Fruit fly (Drosophila melanogaster) whole organism, prepupa: ENCODE data around the gene CG14374.
A peak's percentile ranks its signal among the peaks of the same experiment; 100 is the strongest.

Experiments used
- Blimp-1 ChIP-seq: fragments of 200-800 bp; sonication (Bioruptor generic); optimal IDR thresholded peaks from 3 replicates; lab custom pipeline; 2017; ENCODE audit warnings: missing biosample characterization, missing genetic modification characterization, mild to moderate bottlenecking, moderate library complexity, missing genetic modification reagents
- CG10631 ChIP-seq: fragments of 200-800 bp; sonication (Bioruptor generic); optimal IDR thresholded peaks from 2 replicates; lab custom pipeline; 2016; ENCODE audit warnings: missing biosample characterization, missing genetic modification characterization
- CG10669 ChIP-seq: fragments of 200-800 bp; sonication (Bioruptor generic); optimal IDR thresholded peaks from 3 replicates; lab custom pipeline; 2018; ENCODE audit warnings: missing biosample characterization, mild to moderate bottlenecking, missing genetic modification characterization, moderate library complexity
- CG11902 ChIP-seq: fragments of 200-800 bp; sonication (Bioruptor generic); optimal IDR thresholded peaks from 3 replicates; lab custom pipeline; 2016; ENCODE audit warnings: missing biosample characterization, missing genetic modification characterization
- CG1621 ChIP-seq: fragments of 200-800 bp; sonication (Bioruptor generic); optimal IDR thresholded peaks from 3 replicates; lab custom pipeline; 2018; ENCODE audit warnings: missing biosample characterization, mild to moderate bottlenecking, missing genetic modification characterization
- CG32006 ChIP-seq: fragments of 200-800 bp; sonication (Bioruptor generic); optimal IDR thresholded peaks from 3 replicates; lab custom pipeline; 2017; ENCODE audit warnings: missing biosample characterization, mild to moderate bottlenecking, missing genetic modification characterization
- CG34406 ChIP-seq: fragments of 200-800 bp; sonication (Bioruptor generic); optimal IDR thresholded peaks from 3 replicates; lab custom pipeline; 2016; ENCODE audit warnings: missing biosample characterization, missing genetic modification characterization
- CG3919 ChIP-seq: fragments of 200-800 bp; sonication (Bioruptor generic); optimal IDR thresholded peaks from 3 replicates; lab custom pipeline; 2016; ENCODE audit warnings: missing biosample characterization, missing genetic modification characterization
- CG6276 ChIP-seq: fragments of 200-800 bp; sonication (Bioruptor generic); optimal IDR thresholded peaks from 2 replicates; lab custom pipeline; 2017; ENCODE audit warnings: missing biosample characterization, mild to moderate bottlenecking, missing genetic modification characterization
- CG6854 ChIP-seq: fragments of 200-800 bp; sonication (Bioruptor generic); optimal IDR thresholded peaks from 2 replicates; lab custom pipeline; 2017; ENCODE audit warnings: missing biosample characterization, mild to moderate bottlenecking, missing genetic modification characterization
- CG8319 ChIP-seq: fragments of 200-800 bp; sonication (Bioruptor generic); optimal IDR thresholded peaks from 3 replicates; lab custom pipeline; 2016; ENCODE audit warnings: missing biosample characterization, missing genetic modification characterization
- CG8632 ChIP-seq: fragments of 200-800 bp; sonication (Bioruptor generic); optimal IDR thresholded peaks from 3 replicates; lab custom pipeline; 2016; ENCODE audit warnings: missing biosample characterization, missing genetic modification characterization
- CG9139 ChIP-seq: fragments of 200-800 bp; sonication (Bioruptor generic); optimal IDR thresholded peaks from 3 replicates; lab custom pipeline; 2017; ENCODE audit warnings: missing biosample characterization, mild to moderate bottlenecking, missing genetic modification characterization
- Eip78C ChIP-seq: fragments of 200-800 bp; sonication (Bioruptor generic); peaks from one replicate; lab custom pipeline; 2016; ENCODE audit warnings: missing biosample characterization, missing genetic modification characterization
- Ets21C ChIP-seq: fragments of 200-800 bp; sonication (Bioruptor generic); optimal IDR thresholded peaks from 3 replicates; lab custom pipeline; 2016; ENCODE audit warnings: missing biosample characterization, missing genetic modification characterization
- Ets96B ChIP-seq: fragments of 200-800 bp; optimal IDR thresholded peaks from 2 replicates; lab custom pipeline; 2019; ENCODE audit warnings: missing biosample characterization, mild to moderate bottlenecking, missing genetic modification characterization, moderate library complexity
- Hr38 ChIP-seq: sonication (Bioruptor generic); optimal IDR thresholded peaks from 2 replicates; lab custom pipeline; 2016; ENCODE audit warnings: missing biosample characterization, missing genetic modification characterization
- Hr4 ChIP-seq: fragments of 200-800 bp; sonication (Bioruptor generic); optimal IDR thresholded peaks from 3 replicates; lab custom pipeline; 2016; ENCODE audit warnings: missing biosample characterization, missing genetic modification characterization
- Lpt ChIP-seq: fragments of 200-800 bp; sonication (Bioruptor generic); optimal IDR thresholded peaks from 3 replicates; lab custom pipeline; 2016; ENCODE audit warnings: missing biosample characterization, missing genetic modification characterization
- OdsH ChIP-seq: fragments of 200-800 bp; sonication (Bioruptor generic); optimal IDR thresholded peaks from 3 replicates; lab custom pipeline; 2016; ENCODE audit warnings: missing biosample characterization, missing genetic modification characterization
- Smox ChIP-seq: fragments of 200-800 bp; sonication (Bioruptor generic); optimal IDR thresholded peaks from 3 replicates; lab custom pipeline; 2016; ENCODE audit warnings: missing biosample characterization, missing genetic modification characterization
- achi ChIP-seq: fragments of 200-800 bp; sonication (Bioruptor generic); optimal IDR thresholded peaks from 3 replicates; lab custom pipeline; 2016; ENCODE audit warnings: missing biosample characterization, missing genetic modification characterization
- acj6 ChIP-seq: fragments of 200-800 bp; sonication (Bioruptor generic); optimal IDR thresholded peaks from 3 replicates; lab custom pipeline; 2016; ENCODE audit warnings: missing biosample characterization, missing genetic modification characterization
- dac ChIP-seq: fragments of 200-800 bp; sonication (Bioruptor generic); optimal IDR thresholded peaks from 2 replicates; lab custom pipeline; 2017; ENCODE audit warnings: missing biosample characterization, mild to moderate bottlenecking, missing genetic modification characterization
- eg ChIP-seq: fragments of 200-800 bp; sonication (Bioruptor generic); IDR thresholded peaks from 3 replicates; pipeline ENCODE4 v1.3.6; 2022; ENCODE audit warnings: missing biosample characterization, missing genetic modification characterization
- esn ChIP-seq: fragments of 200-800 bp; sonication (Bioruptor generic); optimal IDR thresholded peaks from 2 replicates; lab custom pipeline; 2016; ENCODE audit warnings: missing biosample characterization, mild to moderate bottlenecking, missing genetic modification characterization, moderate library complexity
- fd85E ChIP-seq: fragments of 200-800 bp; sonication (Bioruptor generic); optimal IDR thresholded peaks from 3 replicates; lab custom pipeline; 2016; ENCODE audit warnings: missing biosample characterization, missing genetic modification characterization
- fkh ChIP-seq: fragments of 200-800 bp; sonication (Bioruptor generic); optimal IDR thresholded peaks from 3 replicates; lab custom pipeline; 2017; ENCODE audit warnings: missing biosample characterization, mild to moderate bottlenecking, missing genetic modification characterization, moderate library complexity
- lz ChIP-seq: fragments of 200-800 bp; sonication (Bioruptor generic); optimal IDR thresholded peaks from 3 replicates; lab custom pipeline; 2016; ENCODE audit warnings: missing biosample characterization, missing genetic modification characterization
- pdm3 ChIP-seq: fragments of 200-800 bp; sonication (Bioruptor generic); optimal IDR thresholded peaks from 3 replicates; lab custom pipeline; 2016; ENCODE audit warnings: missing biosample characterization, missing genetic modification characterization
- svp ChIP-seq: fragments of 200-800 bp; sonication (Bioruptor generic); peaks from one replicate; lab custom pipeline; 2016; ENCODE audit warnings: missing biosample characterization, missing genetic modification characterization
- topi ChIP-seq: fragments of 200-800 bp; sonication (Bioruptor generic); optimal IDR thresholded peaks from 3 replicates; lab custom pipeline; 2016; ENCODE audit warnings: missing biosample characterization, missing genetic modification characterization
- vri ChIP-seq: fragments of 200-800 bp; sonication (Bioruptor generic); optimal IDR thresholded peaks from 3 replicates; lab custom pipeline; 2016; ENCODE audit warnings: missing biosample characterization, mild to moderate bottlenecking, missing genetic modification characterization

CG14374 gene

DNA sequence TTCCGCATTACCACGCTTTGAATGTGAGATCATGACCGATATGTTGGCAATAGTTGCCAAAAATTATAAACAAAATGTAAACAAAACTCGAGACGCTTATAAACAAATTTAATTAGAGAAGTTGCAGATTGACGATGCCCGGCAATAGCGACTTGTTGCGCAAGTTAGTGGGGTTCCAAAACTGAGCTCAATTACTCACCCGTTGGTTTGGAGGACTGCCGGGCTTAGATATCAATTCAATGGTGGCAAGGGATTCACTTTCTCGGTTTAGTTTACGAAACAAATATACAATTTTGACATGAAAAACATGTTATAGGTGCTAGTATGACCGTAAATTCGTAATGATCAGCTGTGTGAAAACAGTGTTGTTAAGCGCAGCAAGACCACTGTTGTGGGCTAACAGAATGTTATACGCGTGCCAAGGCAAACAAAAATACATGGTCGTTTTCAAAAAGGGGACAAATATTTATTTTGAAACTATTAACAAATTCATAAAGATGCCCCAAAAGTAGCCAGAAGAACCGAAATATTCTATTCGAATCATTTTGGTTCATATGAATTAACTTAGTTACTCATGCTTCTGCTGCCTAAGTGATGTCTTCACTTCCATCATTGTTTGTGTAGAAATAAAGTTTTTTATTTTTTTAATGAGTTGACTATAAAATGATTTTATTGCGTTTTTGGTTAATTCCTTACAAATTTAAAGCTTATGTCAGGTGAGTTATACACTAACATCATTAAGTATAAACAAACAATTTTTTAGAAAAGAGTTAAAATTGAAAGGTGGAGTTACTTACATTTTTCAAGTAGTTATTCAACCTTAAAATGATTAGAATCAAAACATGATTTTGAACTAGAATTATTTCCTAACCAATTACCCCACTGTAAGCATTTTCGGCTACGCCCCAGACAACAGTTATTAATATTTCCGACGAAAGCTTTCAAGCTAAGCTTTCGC, 30.1 kb downstream of the CG14374 start, which contains the start of gene Elp6 (continued):
- TF ChIP-seq CG8319 (GFP tag; lab: Kevin White, UChicago) (peak; percentile 78), CG11902 (GFP tag; lab: Kevin White, UChicago) (peak; percentile 75), svp (GFP tag; lab: Kevin White, UChicago) (peak; percentile 94), acj6 (GFP tag; lab: Kevin White, UChicago) (peak; percentile 82), CG10631 (GFP tag; lab: Kevin White, UChicago) (peak; percentile 88), Smox (GFP tag; lab: Kevin White, UChicago) (peak; percentile 86), Blimp-1 (GFP tag; lab: Kevin White, UChicago) (peak; percentile 60), Ets21C (GFP tag; lab: Kevin White, UChicago) (peak; percentile 78), CG9139 (no peak), CG3919 (GFP tag; lab: Kevin White, UChicago) (peak; percentile 86), pdm3 (GFP tag; lab: Kevin White, UChicago) (peak; percentile 90), dac (GFP tag; lab: Kevin White, UChicago) (peak; percentile 57), Hr38 (GFP tag; lab: Kevin White, UChicago) (no peak), CG6276 (peak; percentile 79), achi (GFP tag; lab: Kevin White, UChicago) (peak; percentile 85), fkh (GFP tag; lab: Kevin White, UChicago) (peak; percentile 50), CG1621 (peak; percentile 28), CG32006 (GFP tag; lab: Kevin White, UChicago) (peak; percentile 92), lz (peak; percentile 88), Lpt (GFP tag; lab: Kevin White, UChicago) (peak; percentile 74), CG6854 (peak; percentile 31), Eip78C (peak; percentile 95), vri (GFP tag; lab: Kevin White, UChicago) (peak; percentile 58), Ets96B (tag; lab: Kevin White, UChicago) (peak; percentile 74), CG8632 (GFP tag; lab: Kevin White, UChicago) (peak; percentile 82), CG10669 (peak; percentile 78)

DNA sequence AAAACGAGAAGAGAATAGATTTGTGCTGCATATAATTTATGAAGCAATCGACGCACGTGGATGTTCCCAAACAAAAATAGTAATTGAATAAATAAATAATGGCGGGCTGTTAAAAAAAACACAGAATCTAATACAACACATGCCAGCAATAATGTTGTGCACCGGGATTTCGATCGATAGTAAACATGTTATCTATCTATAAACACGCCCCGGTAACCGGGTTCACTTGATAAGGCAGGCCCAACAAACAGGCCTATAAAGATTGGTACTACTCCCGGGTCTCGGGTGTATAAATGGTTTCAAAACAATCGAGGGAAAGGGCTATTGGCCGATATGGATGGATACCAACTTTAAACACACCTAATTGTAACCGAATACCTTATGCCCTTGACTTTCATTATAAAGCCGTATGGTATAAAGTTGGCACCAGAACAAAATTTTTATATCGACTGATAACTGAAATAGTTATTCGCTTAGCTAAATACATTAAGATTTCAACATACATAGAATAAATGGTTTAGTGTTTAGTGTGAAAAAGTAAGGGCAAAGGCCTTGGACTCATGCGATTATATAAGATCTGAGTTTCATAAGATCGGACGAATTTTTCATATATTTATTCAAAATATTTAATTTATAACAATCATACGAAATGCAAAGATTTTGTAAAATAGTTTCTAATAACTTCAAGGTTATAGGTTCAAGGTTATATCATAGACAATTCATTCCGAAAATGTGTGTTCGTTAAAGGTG, 31.1 kb downstream of the CG14374 start:
- peak; percentile 5 for TF ChIP-seq OdsH (GFP tag; lab: Kevin White, UChicago)
- TF ChIP-seq fd85E (GFP tag; lab: Kevin White, UChicago): no peak
- TF ChIP-seq CG34406: peak; percentile 23
- TF ChIP-seq fkh (GFP tag; lab: Kevin White, UChicago): peak; percentile 68
- peak; percentile 9 for TF ChIP-seq acj6 (GFP tag; lab: Kevin White, UChicago)
- TF ChIP-seq esn (GFP tag; lab: Kevin White, UChicago): peak; percentile 7
- TF ChIP-seq Hr4 (GFP tag; lab: Kevin White, UChicago): peak; percentile 2
- TF ChIP-seq vri (GFP tag; lab: Kevin White, UChicago): peak; percentile 45
- no peak for TF ChIP-seq lz
- TF ChIP-seq pdm3 (GFP tag; lab: Kevin White, UChicago): no peak
- TF ChIP-seq eg (GFP tag; lab: Robert Waterston, UW): no peak
- TF ChIP-seq Ets21C (GFP tag; lab: Kevin White, UChicago): no peak
- TF ChIP-seq CG32006 (GFP tag; lab: Kevin White, UChicago): peak; percentile 51
- TF ChIP-seq Eip78C: peak; percentile 48
- TF ChIP-seq topi (GFP tag; lab: Kevin White, UChicago): peak; percentile 20
- TF ChIP-seq CG8632 (GFP tag; lab: Kevin White, UChicago): peak; percentile 6
